Fruit fly (Drosophila melanogaster) Kc167 (cell line): ENCODE data around the gene ssx.

ENCODE experiments used
- Myc ChIP-seq: fragments of >200 bp; optimal IDR thresholded peaks from 2 replicates; lab custom pipeline; 2017; ENCODE audit warnings: missing external identifiers
- h ChIP-seq: fragments of >200 bp; optimal IDR thresholded peaks from 3 replicates; lab custom pipeline; 2018; ENCODE audit warnings: missing external identifiers
- psq ChIP-seq: fragments of >200 bp; optimal IDR thresholded peaks from 2 replicates; lab custom pipeline; 2017; ENCODE audit warnings: missing external identifiers

DNA sequence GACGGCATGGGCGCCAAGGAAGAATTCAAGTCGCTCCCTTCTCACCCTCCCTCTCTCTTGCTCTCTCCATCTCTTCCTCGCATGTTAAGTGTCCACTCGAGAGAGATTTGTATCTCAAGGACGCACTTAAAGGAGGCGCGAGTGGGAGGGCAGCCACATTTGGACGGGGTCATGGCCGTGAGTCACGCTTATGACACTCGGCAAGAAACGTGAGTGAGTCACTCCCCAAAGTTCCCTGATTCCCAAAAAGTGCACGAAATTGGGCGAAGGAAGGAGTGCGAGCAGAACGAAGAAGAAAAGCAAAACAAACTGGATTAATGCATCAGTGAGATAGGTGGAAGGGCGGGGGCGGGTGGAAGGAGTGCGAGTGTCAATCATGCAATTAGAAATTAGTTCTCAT is 49.3 kb upstream of the ssx start:
- TF ChIP-seq psq (lab: Kevin White, UChicago) (no peak), h (lab: Kevin White, UChicago) (no peak), Myc (lab: Kevin White, UChicago) (no peak)
